Worm (Caenorhabditis elegans): ENCODE data around the gene C32D5.7.
A peak's percentile ranks its signal among the peaks of the same experiment; 100 is the strongest.

DNA sequence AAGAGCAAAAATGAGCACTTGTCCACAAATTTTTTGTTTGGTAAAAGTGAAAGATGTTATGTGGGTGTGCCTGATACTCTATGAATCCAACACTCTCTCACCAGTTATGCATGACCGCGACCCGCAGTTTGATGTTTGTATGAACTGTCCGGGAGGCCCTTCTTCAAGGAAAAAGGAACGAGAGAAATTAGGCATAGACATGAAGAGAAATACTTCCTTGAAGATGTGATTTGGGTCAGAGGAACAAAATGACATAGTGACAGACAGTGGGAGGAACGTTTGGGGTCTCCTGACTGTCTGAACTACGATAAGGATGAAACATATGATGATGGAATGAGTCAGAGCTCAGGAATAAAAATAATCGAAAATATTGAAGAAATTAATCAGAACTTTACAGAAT, 1.2 kb upstream of the C32D5.7 start:
- TF ChIP-seq alr-1 (tag; optimal IDR thresholded peaks at IDR 0.05) (no peak), sem-4 (tag; optimal IDR thresholded peaks at IDR 0.05) (no peak), nhr-25 (tag; optimal IDR thresholded peaks at IDR 0.05) (no peak), nhr-23 (tag; optimal IDR thresholded peaks at IDR 0.05) (no peak), ama-1 (optimal IDR thresholded peaks at IDR 0.05) (no peak), nhr-237 (tag; optimal IDR thresholded peaks at IDR 0.05) (no peak), fos-1 (tag; optimal IDR thresholded peaks at IDR 0.05) (peak; percentile 42), nhr-11 (tag; optimal IDR thresholded peaks at IDR 0.05) (no peak), zag-1 (tag; optimal IDR thresholded peaks at IDR 0.05) (no peak), egl-27 (tag; optimal IDR thresholded peaks at IDR 0.05) (no peak), ztf-11 (tag; optimal IDR thresholded peaks at IDR 0.05) (no peak), unc-55 (GFP tag; optimal IDR thresholded peaks at IDR 0.05) (no peak), gmeb-1 (tag; optimal IDR thresholded peaks at IDR 0.05) (no peak), nhr-10 (tag; optimal IDR thresholded peaks at IDR 0.05) (no peak)

Measured in whole organism, L2 larva.